Worm (Caenorhabditis elegans): ENCODE data around the gene D1014.6.

DNA sequence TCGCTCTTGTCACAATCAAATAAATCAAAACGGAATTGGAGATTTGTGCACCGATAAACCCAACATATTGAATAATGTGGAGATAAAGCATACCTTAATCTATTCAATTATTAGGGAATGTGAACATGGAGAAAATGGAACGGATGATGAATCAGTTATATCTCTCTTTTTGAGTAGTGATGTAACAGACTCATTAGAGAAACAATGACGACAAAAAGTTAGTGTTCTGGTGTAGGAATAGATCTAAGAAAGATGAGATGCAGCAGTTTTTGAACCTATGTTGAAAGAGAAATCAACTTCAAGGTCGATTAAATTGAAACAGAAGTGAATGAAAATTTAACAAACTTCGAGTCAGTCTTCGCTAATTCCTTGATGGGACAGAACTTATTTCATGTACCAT lies 25.6 kb upstream of the D1014.6 start, which contains the start of gene str-146:
- TF ChIP-seq lir-3 (tag; optimal IDR thresholded peaks at IDR 0.05; ENCODE audit: poor library complexity) = no peak
- no peak for TF ChIP-seq tlp-1 (tag; optimal IDR thresholded peaks at IDR 0.05)
- no peak for TF ChIP-seq egl-27 (tag; optimal IDR thresholded peaks at IDR 0.05)
- no peak for TF ChIP-seq aly-2 (tag; optimal IDR thresholded peaks at IDR 0.05)
- TF ChIP-seq lsy-2 (tag; optimal IDR thresholded peaks at IDR 0.05) = no peak
- no peak for TF ChIP-seq lin-39 (tag; optimal IDR thresholded peaks at IDR 0.05)
- no peak for TF ChIP-seq xbp-1 (tag; optimal IDR thresholded peaks at IDR 0.05)
- TF ChIP-seq fkh-10 (GFP tag; optimal IDR thresholded peaks at IDR 0.05) = no peak
- no peak for TF ChIP-seq nhr-12 (tag; optimal IDR thresholded peaks at IDR 0.05)
- TF ChIP-seq nhr-28 (tag; optimal IDR thresholded peaks at IDR 0.05) = no peak
- no peak for TF ChIP-seq nhr-20 (tag; optimal IDR thresholded peaks at IDR 0.05)
- TF ChIP-seq blmp-1 (tag; optimal IDR thresholded peaks at IDR 0.05) = no peak
